Worm (Caenorhabditis elegans) whole organism, late embryonic: ENCODE results near the gene F37C4.4.

ENCODE experiments used
- F13H6.1 ChIP-seq: sonication (generic microtip); optimal IDR thresholded peaks from 2 replicates; lab custom pipeline; 2016; ENCODE audit warnings: missing genetic modification characterization, missing compliant biosample characterization
- elt-2 ChIP-seq: sonication (generic microtip); optimal IDR thresholded peaks from 2 replicates; lab custom pipeline; 2016; ENCODE audit warnings: missing genetic modification reagents, missing genetic modification characterization, missing compliant biosample characterization
- pha-2 ChIP-seq: sonication (generic microtip); optimal IDR thresholded peaks from 2 replicates; lab custom pipeline; 2017; ENCODE audit warnings: mild to moderate bottlenecking, missing genetic modification characterization, missing compliant biosample characterization
- sdc-2 ChIP-seq: sonication (generic microtip); optimal IDR thresholded peaks from 2 replicates; lab custom pipeline; 2016; ENCODE audit warnings: missing genotype, missing genetic modification characterization, missing compliant biosample characterization

ce11 chrIV:3912598-3912997 is 45.5 kb downstream of the F37C4.4 start, which contains the start of gene F56D6.20:
- TF ChIP-seq pha-2 (no peak), elt-2 (tag; lab: Kevin White, UChicago) (no peak), F13H6.1 (no peak), sdc-2 (no peak)
